Worm (Caenorhabditis elegans): ENCODE measurements around the gene ttr-13.

Gene ttr-13

DNA sequence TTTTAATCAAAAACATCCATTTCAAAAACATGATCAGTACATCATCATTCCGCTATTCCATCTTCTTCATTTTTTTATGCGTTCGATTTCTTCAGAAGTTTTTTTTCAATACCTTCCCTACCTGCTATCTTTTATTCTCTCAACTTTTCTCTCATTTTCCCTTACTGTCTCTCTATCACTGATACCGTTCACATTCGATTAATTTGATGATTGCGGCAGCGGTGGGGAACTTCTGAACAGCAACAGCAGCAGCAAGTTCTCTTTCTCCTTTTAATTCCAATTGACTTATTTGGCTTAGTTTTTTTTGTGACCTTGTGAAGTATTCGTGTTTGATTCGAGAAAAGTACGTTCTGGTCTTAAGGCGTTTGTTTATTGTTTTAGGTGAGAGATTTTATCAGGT, 12.1 kb upstream of the ttr-13 start:
- TF ChIP-seq nhr-28 (tag; optimal IDR thresholded peaks at IDR 0.05) (peak; percentile 68), dmd-6 (GFP tag; IDR thresholded peaks at IDR 0.05) (no peak), spr-3 (GFP tag; optimal IDR thresholded peaks at IDR 0.05) (no peak), mes-2 (tag; optimal IDR thresholded peaks at IDR 0.05; ENCODE audit: poor library complexity, severe bottlenecking) (no peak), hmg-1.1 (GFP tag; IDR thresholded peaks at IDR 0.05) (peak; percentile 22; the same call in 1 of the 2 replicates), snpc-1.2 (GFP tag; IDR thresholded peaks at IDR 0.05) (no peak), ceh-28 (tag; optimal IDR thresholded peaks at IDR 0.05) (no peak), ceh-82 (tag; optimal IDR thresholded peaks at IDR 0.05) (no peak), tra-1 (GFP tag; IDR thresholded peaks at IDR 0.05) (no peak), daf-12 (tag; optimal IDR thresholded peaks at IDR 0.05) (no peak), Y5F2A.4 (GFP tag; optimal IDR thresholded peaks at IDR 0.05) (no peak), fkh-10 (GFP tag; optimal IDR thresholded peaks at IDR 0.05) (no peak), tag-97 (GFP tag; IDR thresholded peaks at IDR 0.05) (no peak), F44E2.7 (GFP tag; IDR thresholded peaks at IDR 0.05) (no peak), Y75B8A.6 (GFP tag; IDR thresholded peaks at IDR 0.05) (no peak), arid-1 (GFP tag; conservative IDR thresholded peaks at IDR 0.05) (no peak), duxl-1 (tag; optimal IDR thresholded peaks at IDR 0.05; ENCODE audit: poor library complexity) (no peak), madf-9 (GFP tag; conservative IDR thresholded peaks at IDR 0.05) (no peak), ztf-7 (tag; optimal IDR thresholded peaks at IDR 0.05) (no peak), attf-4 (tag; optimal IDR thresholded peaks at IDR 0.05) (no peak), lsy-2 (tag; optimal IDR thresholded peaks at IDR 0.05) (no peak), daf-8 (GFP tag; IDR thresholded peaks at IDR 0.05) (no peak), cey-2 (tag; optimal IDR thresholded peaks at IDR 0.05; ENCODE audit: borderline replicate concordance, insufficient read depth) (peak; percentile 32), jun-1 (tag; optimal IDR thresholded peaks at IDR 0.05) (no peak), php-3 (GFP tag; IDR thresholded peaks at IDR 0.05) (no peak), ceh-62 (tag; optimal IDR thresholded peaks at IDR 0.05) (no peak), F10B5.3 (tag; optimal IDR thresholded peaks at IDR 0.05) (no peak), unc-62 (GFP tag; optimal IDR thresholded peaks at IDR 0.05 in 1 of 2) (no peak), unc-62 (tag; optimal IDR thresholded peaks at IDR 0.05) (no peak), lim-7 (GFP tag; IDR thresholded peaks at IDR 0.05) (no peak), mxl-3 (GFP tag; optimal IDR thresholded peaks at IDR 0.05) (peak; percentile 7), hif-1 (tag; optimal IDR thresholded peaks at IDR 0.05) (no peak), hlh-30 (tag; optimal IDR thresholded peaks at IDR 0.05; ENCODE audit: insufficient read depth) (peak; percentile 19), dmd-8 (GFP tag; IDR thresholded peaks at IDR 0.05) (no peak), pqm-1 (tag; optimal IDR thresholded peaks at IDR 0.05) (no peak), mxl-2 (GFP tag; conservative IDR thresholded peaks at IDR 0.05) (no peak), aha-1 (tag) (no peak), pha-4 (GFP tag; IDR thresholded peaks at IDR 0.05) (no peak), pha-4 (tag; optimal IDR thresholded peaks at IDR 0.05) (no peak), nhr-77 (tag; optimal IDR thresholded peaks at IDR 0.05) (no peak), R02D3.7 (tag; optimal IDR thresholded peaks at IDR 0.05) (no peak), lin-38 (GFP tag; IDR thresholded peaks at IDR 0.05) (no peak), snpc-4 (tag; optimal IDR thresholded peaks at IDR 0.05) (no peak), ZK337.2 (GFP tag; IDR thresholded peaks at IDR 0.05) (no peak), egl-27 (tag; optimal IDR thresholded peaks at IDR 0.05) (no peak), ztf-11 (tag; optimal IDR thresholded peaks at IDR 0.05) (no peak), hlh-11 (tag; optimal IDR thresholded peaks at IDR 0.05) (peak; percentile 31), unc-39 (tag; optimal IDR thresholded peaks at IDR 0.05) (no peak)
